Worm (Caenorhabditis elegans): ENCODE results near the gene metl-13.

The metl-13 gene

ce11 chrIV:6585397-6585921, 49.4 kb upstream of the metl-13 start, which contains the start of the genes F38A5.2 and dnj-11 (continued):
- TF ChIP-seq mes-2 (tag; optimal IDR thresholded peaks at IDR 0.05; ENCODE audit: poor library complexity, severe bottlenecking) (peak; percentile 89), dmd-8 (GFP tag; IDR thresholded peaks at IDR 0.05) (no peak), dve-1 (tag; optimal IDR thresholded peaks at IDR 0.05; ENCODE audit: insufficient read depth) (peak; percentile 83), hlh-11 (tag; optimal IDR thresholded peaks at IDR 0.05) (peak; percentile 58), lir-3 (tag; optimal IDR thresholded peaks at IDR 0.05) (no peak), nhr-76 (tag; optimal IDR thresholded peaks at IDR 0.05) (no peak), ceh-28 (tag; optimal IDR thresholded peaks at IDR 0.05) (no peak), ctbp-1 (GFP tag; IDR thresholded peaks at IDR 0.05) (0 out of 2 replicates have a peak, but pooled peaks have one; percentile 26), madf-9 (GFP tag; conservative IDR thresholded peaks at IDR 0.05) (no peak), nhr-11 (tag; optimal IDR thresholded peaks at IDR 0.05) (peak; percentile 50), madf-5 (GFP tag; IDR thresholded peaks at IDR 0.05) (no peak), mdl-1 (tag; optimal IDR thresholded peaks at IDR 0.05) (no peak), aly-2 (tag; optimal IDR thresholded peaks at IDR 0.05) (no peak), lin-15B (tag; optimal IDR thresholded peaks at IDR 0.05) (no peak), sdz-12 (GFP tag; optimal IDR thresholded peaks at IDR 0.05) (no peak), spr-1 (tag; optimal IDR thresholded peaks at IDR 0.05) (no peak), ztf-11 (tag; optimal IDR thresholded peaks at IDR 0.05) (no peak), ZK337.2 (GFP tag; IDR thresholded peaks at IDR 0.05) (no peak), spr-3 (GFP tag; optimal IDR thresholded peaks at IDR 0.05) (no peak), T20F7.1 (GFP tag; optimal IDR thresholded peaks at IDR 0.05) (no peak), arid-1 (GFP tag; conservative IDR thresholded peaks at IDR 0.05) (no peak), jun-1 (tag; optimal IDR thresholded peaks at IDR 0.05) (no peak), nhr-42 (GFP tag; IDR thresholded peaks at IDR 0.05) (no peak), lin-38 (GFP tag; IDR thresholded peaks at IDR 0.05) (peak; percentile 97), nhr-48 (tag; optimal IDR thresholded peaks at IDR 0.05) (no peak), F37D6.2 (tag; optimal IDR thresholded peaks at IDR 0.05) (no peak), unc-62 (GFP tag; optimal IDR thresholded peaks at IDR 0.05 in 1 of 2) (peak in 1 of 2 experiments; percentile 89), unc-62 (tag; optimal IDR thresholded peaks at IDR 0.05) (no peak), Y105C5A.15 (GFP tag; IDR thresholded peaks at IDR 0.05) (no peak), unc-39 (tag; optimal IDR thresholded peaks at IDR 0.05) (no peak), ama-1 (optimal IDR thresholded peaks at IDR 0.05) (no peak), lin-1 (GFP tag; IDR thresholded peaks at IDR 0.05) (no peak), lim-7 (GFP tag; IDR thresholded peaks at IDR 0.05) (no peak), lin-29 (GFP tag; IDR thresholded peaks at IDR 0.05) (no peak), ceh-20 (GFP tag; IDR thresholded peaks at IDR 0.05) (peak; percentile 31; the same call in 1 of the 2 replicates), mxl-2 (GFP tag; conservative IDR thresholded peaks at IDR 0.05) (no peak), nhr-111 (GFP tag; optimal IDR thresholded peaks at IDR 0.05) (no peak), nhr-77 (tag; optimal IDR thresholded peaks at IDR 0.05) (peak; percentile 67), daf-16 (GFP tag; optimal IDR thresholded peaks at IDR 0.05) (no peak), daf-16 (tag; optimal IDR thresholded peaks at IDR 0.05) (peak; percentile 23), rbr-2 (tag; optimal IDR thresholded peaks at IDR 0.05) (peak; percentile 60), F49E8.2 (tag; optimal IDR thresholded peaks at IDR 0.05; ENCODE audit: borderline replicate concordance) (no peak), skn-1 (tag; optimal IDR thresholded peaks at IDR 0.05) (no peak), tra-1 (GFP tag; IDR thresholded peaks at IDR 0.05) (0 out of 2 replicates have a peak, but pooled peaks have one; percentile 12), pha-4 (GFP tag; IDR thresholded peaks at IDR 0.05) (no peak), pha-4 (tag; optimal IDR thresholded peaks at IDR 0.05) (peak; percentile 80), zfp-2 (tag; optimal IDR thresholded peaks at IDR 0.05) (no peak), pqm-1 (tag; optimal IDR thresholded peaks at IDR 0.05) (no peak)

All from whole organism, L4 larva.